Fruit fly (Drosophila melanogaster): Measurements from ENCODE around the gene Gyc32E.
A peak's percentile ranks its signal among the peaks of the same experiment; 100 is the strongest.

DNA sequence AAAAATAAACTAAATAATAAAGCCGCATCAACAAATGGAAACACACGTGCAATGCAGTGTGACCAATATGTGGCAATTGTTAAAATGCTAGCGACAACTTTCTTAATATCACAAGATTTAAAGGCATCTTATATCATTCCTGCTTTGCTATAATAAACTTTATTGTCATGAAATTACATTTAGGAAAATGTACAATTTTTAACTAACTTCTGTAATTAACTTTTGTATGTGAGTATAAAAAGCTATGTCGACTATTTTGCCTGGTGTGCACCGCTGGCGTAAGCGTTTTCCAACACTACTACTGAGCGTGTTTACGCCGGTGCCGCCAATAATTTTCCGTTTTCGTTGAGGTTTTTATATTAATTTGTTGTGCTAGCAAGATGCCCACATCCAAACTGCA is 25.4 kb downstream of the Gyc32E start, which contains the start of the genes Csl4 and Nup160:
- TF ChIP-seq CG16813 (GFP tag; IDR thresholded peaks at IDR 0.05; ENCODE audit: partially characterized antibody): no peak
- no peak for TF ChIP-seq gt (GFP tag; IDR thresholded peaks at IDR 0.05)
- no peak for TF ChIP-seq CG14965 (GFP tag; optimal IDR thresholded peaks at IDR 0.05; ENCODE audit: borderline replicate concordance)
- peak; percentile 51 for TF ChIP-seq Ssrp (tag; optimal IDR thresholded peaks at IDR 0.05)
- TF ChIP-seq Camta (GFP tag; optimal IDR thresholded peaks at IDR 0.05): peak; percentile 68
- no peak for TF ChIP-seq Sox102F (GFP tag; optimal IDR thresholded peaks at IDR 0.05)

Data from whole organism, embryonic.